Worm (Caenorhabditis elegans) whole organism, L2 larva: ENCODE measurements around the gene Y54G11A.2.

Source experiments
- C34F6.9 ChIP-seq: fragments of 150-350 bp; optimal IDR thresholded peaks from 2 replicates; lab custom pipeline; 2014; ENCODE audit warnings: missing biosample characterization, missing genetic modification characterization
- F13H6.1 ChIP-seq: sonication (generic microtip); optimal IDR thresholded peaks from 2 replicates; lab custom pipeline; 2016; ENCODE audit warnings: missing genetic modification characterization, missing compliant biosample characterization
- R02D3.7 ChIP-seq: fragments of 150-350 bp; optimal IDR thresholded peaks from 2 replicates; lab custom pipeline; 2014; ENCODE audit warnings: missing biosample characterization, missing genetic modification characterization
- Y55F3AM.14 ChIP-seq: fragments of 200-800 bp; sonication (Bioruptor generic); optimal IDR thresholded peaks from 2 replicates; lab custom pipeline; 2018; ENCODE audit warnings: mild to moderate bottlenecking, missing genetic modification characterization, missing compliant biosample characterization
- ZK546.5 ChIP-seq: sonication (generic microtip); optimal IDR thresholded peaks from 2 replicates; lab custom pipeline; 2017; ENCODE audit warnings: missing biosample characterization, missing genetic modification characterization
- alr-1 ChIP-seq: fragments of 150-350 bp; optimal IDR thresholded peaks from 2 replicates; lab custom pipeline; 2014; ENCODE audit warnings: missing biosample characterization, missing genetic modification characterization
- aly-2 ChIP-seq: fragments of 150-350 bp; optimal IDR thresholded peaks from 2 replicates; lab custom pipeline; 2014; ENCODE audit warnings: missing biosample characterization, missing genetic modification characterization
- ama-1 ChIP-seq: fragments of 150-350 bp; optimal IDR thresholded peaks from 2 replicates; lab custom pipeline; 2018; ENCODE audit warnings: inconsistent platforms
- blmp-1 ChIP-seq: sonication (generic microtip); optimal IDR thresholded peaks from 2 replicates; lab custom pipeline; 2017; ENCODE audit warnings: missing genetic modification characterization, mild to moderate bottlenecking, missing compliant biosample characterization, antibody characterized with exemption, moderate library complexity; ENCODE audit not compliant: insufficient read depth
- ceh-16 ChIP-seq: fragments of 150-350 bp; optimal IDR thresholded peaks from 2 replicates; lab custom pipeline; 2014; ENCODE audit warnings: missing biosample characterization, missing genetic modification characterization
- ceh-82 ChIP-seq: fragments of 150-350 bp; optimal IDR thresholded peaks from 2 replicates; lab custom pipeline; 2014; ENCODE audit warnings: missing biosample characterization, missing genetic modification characterization
- crh-2 ChIP-seq: sonication (generic microtip); optimal IDR thresholded peaks from 2 replicates; lab custom pipeline; 2017; ENCODE audit warnings: missing biosample characterization, missing genetic modification characterization
- dmd-4 ChIP-seq: sonication (generic microtip); optimal IDR thresholded peaks from 2 replicates; lab custom pipeline; 2017; ENCODE audit warnings: missing biosample characterization, missing genetic modification characterization
- egl-27 ChIP-seq: sonication (generic microtip); optimal IDR thresholded peaks from 3 replicates; lab custom pipeline; 2017; ENCODE audit warnings: missing biosample characterization, missing genetic modification reagents, missing genetic modification characterization
- elt-1 ChIP-seq: fragments of 150-350 bp; optimal IDR thresholded peaks from 2 replicates; lab custom pipeline; 2014; ENCODE audit warnings: missing biosample characterization, missing genetic modification characterization
- elt-3 ChIP-seq: sonication (generic microtip); optimal IDR thresholded peaks from 2 replicates; lab custom pipeline; 2017; ENCODE audit warnings: missing biosample characterization, missing genetic modification characterization
- fos-1 ChIP-seq: fragments of 150-350 bp; optimal IDR thresholded peaks from 2 replicates; lab custom pipeline; 2014; ENCODE audit warnings: missing biosample characterization, missing genetic modification characterization
- gmeb-1 ChIP-seq: fragments of 150-350 bp; optimal IDR thresholded peaks from 2 replicates; lab custom pipeline; 2014; ENCODE audit warnings: missing biosample characterization, missing genetic modification characterization
- lin-11 ChIP-seq: fragments of 150-350 bp; sonication (generic microtip); optimal IDR thresholded peaks from 2 replicates; lab custom pipeline; 2014; ENCODE audit warnings: missing biosample characterization, missing genetic modification characterization, inconsistent platforms, mixed read lengths
- lin-13 ChIP-seq: fragments of 150-350 bp; optimal IDR thresholded peaks from 2 replicates; lab custom pipeline; 2014; ENCODE audit warnings: missing biosample characterization, missing genetic modification reagents, missing genetic modification characterization
- lin-39 ChIP-seq: fragments of 150-350 bp; optimal IDR thresholded peaks from 2 replicates; lab custom pipeline; 2014; ENCODE audit warnings: missing biosample characterization, missing genetic modification reagents, missing genetic modification characterization
- lsy-2 ChIP-seq, 2 experiments: fragments of 150-350 bp in 1 of 2; sonication (generic microtip) in 1 of 2; optimal IDR thresholded peaks; 2 replicates each; lab custom pipeline; 2014 to 2017; ENCODE audit warnings: missing biosample characterization in 2 of 2, missing genetic modification characterization in 2 of 2
- mab-5 ChIP-seq: fragments of 150-350 bp; optimal IDR thresholded peaks from 2 replicates; lab custom pipeline; 2014; ENCODE audit warnings: missing biosample characterization, missing genetic modification characterization
- mbf-1 ChIP-seq: sonication (generic microtip); optimal IDR thresholded peaks from 2 replicates; lab custom pipeline; 2017; ENCODE audit warnings: missing biosample characterization, missing genetic modification characterization
- mdl-1 ChIP-seq, 2 experiments: fragments of 150-350 bp in 1 of 2; sonication (generic microtip) in 1 of 2; optimal IDR thresholded peaks; 2 replicates each; lab custom pipeline; 2017; ENCODE audit warnings: missing biosample characterization in 2 of 2, missing genetic modification characterization in 2 of 2
- nhr-10 ChIP-seq: sonication (generic microtip); optimal IDR thresholded peaks from 2 replicates; lab custom pipeline; 2017; ENCODE audit warnings: missing biosample characterization, missing genetic modification characterization
- nhr-11 ChIP-seq: fragments of 150-350 bp; optimal IDR thresholded peaks from 2 replicates; lab custom pipeline; 2014; ENCODE audit warnings: missing biosample characterization, missing genetic modification characterization
- nhr-12 ChIP-seq: fragments of 150-350 bp; optimal IDR thresholded peaks from 2 replicates; lab custom pipeline; 2014; ENCODE audit warnings: missing biosample characterization, missing genetic modification characterization
- nhr-129 ChIP-seq: fragments of 150-350 bp; optimal IDR thresholded peaks from 2 replicates; lab custom pipeline; 2014; ENCODE audit warnings: missing biosample characterization, missing genetic modification characterization
- nhr-21 ChIP-seq: fragments of 150-350 bp; optimal IDR thresholded peaks from 2 replicates; lab custom pipeline; 2014; ENCODE audit warnings: missing biosample characterization, missing genetic modification characterization
- nhr-23 ChIP-seq: fragments of 150-350 bp; optimal IDR thresholded peaks from 2 replicates; lab custom pipeline; 2014; ENCODE audit warnings: missing biosample characterization, missing genetic modification reagents, missing genetic modification characterization
- nhr-237 ChIP-seq: fragments of 150-350 bp; optimal IDR thresholded peaks from 2 replicates; lab custom pipeline; 2014; ENCODE audit warnings: missing biosample characterization, missing genetic modification characterization
- nhr-25 ChIP-seq: fragments of 150-350 bp; sonication (generic microtip); optimal IDR thresholded peaks from 3 replicates; lab custom pipeline; 2014; ENCODE audit warnings: missing biosample characterization, missing genetic modification characterization
- nhr-6 ChIP-seq: fragments of 150-350 bp; optimal IDR thresholded peaks from 2 replicates; lab custom pipeline; 2014; ENCODE audit warnings: missing biosample characterization, missing genetic modification characterization
- nhr-77 ChIP-seq: fragments of 150-350 bp; optimal IDR thresholded peaks from 2 replicates; lab custom pipeline; 2014; ENCODE audit warnings: missing biosample characterization, missing genetic modification characterization
- peb-1 ChIP-seq: fragments of 150-350 bp; optimal IDR thresholded peaks from 2 replicates; lab custom pipeline; 2014; ENCODE audit warnings: missing biosample characterization, missing genetic modification characterization
- sem-4 ChIP-seq: fragments of 150-350 bp; optimal IDR thresholded peaks from 2 replicates; lab custom pipeline; 2014; ENCODE audit warnings: missing biosample characterization, missing genetic modification reagents, missing genetic modification characterization
- skn-1 ChIP-seq: sonication (generic microtip); optimal IDR thresholded peaks from 2 replicates; lab custom pipeline; 2017; ENCODE audit warnings: missing biosample characterization, missing genetic modification characterization
- sma-3 ChIP-seq: sonication (generic microtip); optimal IDR thresholded peaks from 2 replicates; lab custom pipeline; 2016; ENCODE audit warnings: missing genetic modification reagents, missing genetic modification characterization, missing compliant biosample characterization
- sma-9 ChIP-seq, 2 experiments: fragments of 150-350 bp in 1 of 2; sonication (generic microtip) in 1 of 2; optimal IDR thresholded peaks; 2 replicates each; lab custom pipeline; 2014 to 2016; ENCODE audit warnings: missing genetic modification characterization in 2 of 2, mild to moderate bottlenecking in 1 of 2, missing biosample characterization in 1 of 2, missing compliant biosample characterization in 1 of 2, missing genetic modification reagents in 1 of 2, moderate library complexity in 1 of 2
- snpc-4 ChIP-seq: fragments of 150-350 bp; optimal IDR thresholded peaks from 2 replicates; lab custom pipeline; 2014; ENCODE audit warnings: missing biosample characterization, missing genetic modification characterization
- unc-39 ChIP-seq: fragments of 150-350 bp; optimal IDR thresholded peaks from 2 replicates; lab custom pipeline; 2014; ENCODE audit warnings: missing biosample characterization, missing genetic modification characterization
- unc-55 ChIP-seq: fragments of 150-350 bp; sonication (generic microtip); optimal IDR thresholded peaks from 3 replicates; lab custom pipeline; 2014; ENCODE audit warnings: missing biosample characterization, missing genetic modification reagents, missing genetic modification characterization
- unc-62 ChIP-seq: fragments of 150-350 bp; optimal IDR thresholded peaks from 2 replicates; lab custom pipeline; 2014; ENCODE audit warnings: missing biosample characterization, missing genetic modification reagents, missing genetic modification characterization
- zag-1 ChIP-seq: fragments of 150-350 bp; optimal IDR thresholded peaks from 2 replicates; lab custom pipeline; 2014; ENCODE audit warnings: missing biosample characterization, missing genetic modification characterization
- ztf-1 ChIP-seq: fragments of 200-800 bp; sonication (Bioruptor generic); conservative IDR thresholded peaks from 2 replicates; pipeline ENCODE4 v1.3.6; 2022; ENCODE audit warnings: missing genetic modification characterization, missing compliant biosample characterization
- ztf-11 ChIP-seq: sonication (generic microtip); optimal IDR thresholded peaks from 2 replicates; lab custom pipeline; 2017; ENCODE audit warnings: missing biosample characterization, missing genetic modification characterization
- ztf-4 ChIP-seq: fragments of 150-350 bp; optimal IDR thresholded peaks from 2 replicates; lab custom pipeline; 2014; ENCODE audit warnings: missing biosample characterization, missing genetic modification characterization

The Y54G11A.2 gene

DNA sequence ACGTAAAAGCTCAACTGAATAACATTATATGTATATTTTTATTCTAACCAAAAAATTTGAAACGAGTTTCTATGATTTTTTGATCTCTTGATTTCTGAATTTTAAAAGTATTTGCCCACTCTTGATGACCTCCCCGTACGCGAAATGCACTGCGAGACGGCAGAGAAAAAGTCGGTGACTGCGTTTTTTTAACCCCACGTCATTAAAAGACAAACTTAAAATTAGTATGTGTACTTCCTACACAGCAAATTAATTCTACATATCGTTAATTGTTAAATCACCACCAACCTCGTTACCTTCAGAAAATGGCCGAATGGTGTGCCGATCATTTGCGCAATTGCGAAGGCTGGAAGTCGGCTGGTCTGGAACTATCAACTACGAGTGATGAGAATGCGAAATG, 40.4 kb downstream of the Y54G11A.2 start, which contains the start of gene Y54G11A.4:
TSS of gene Y54G11A.4 (plus strand) at position 301 of the 400 bp plus-strand sequence.
- TF ChIP-seq nhr-10 (tag; lab: Kevin White, UChicago) = no peak
- TF ChIP-seq sma-9 (GFP tag; optimal IDR thresholded peaks at IDR 0.05; lab: Kevin White, UChicago) = peak; percentile 58
- TF ChIP-seq sma-9 (tag; optimal IDR thresholded peaks at IDR 0.05; lab: Kevin White, UChicago) = no peak
- TF ChIP-seq gmeb-1 (tag; lab: Kevin White, UChicago) = no peak
- TF ChIP-seq sma-3 = no peak
- no peak for TF ChIP-seq skn-1
- no peak for TF ChIP-seq lin-11

DNA sequence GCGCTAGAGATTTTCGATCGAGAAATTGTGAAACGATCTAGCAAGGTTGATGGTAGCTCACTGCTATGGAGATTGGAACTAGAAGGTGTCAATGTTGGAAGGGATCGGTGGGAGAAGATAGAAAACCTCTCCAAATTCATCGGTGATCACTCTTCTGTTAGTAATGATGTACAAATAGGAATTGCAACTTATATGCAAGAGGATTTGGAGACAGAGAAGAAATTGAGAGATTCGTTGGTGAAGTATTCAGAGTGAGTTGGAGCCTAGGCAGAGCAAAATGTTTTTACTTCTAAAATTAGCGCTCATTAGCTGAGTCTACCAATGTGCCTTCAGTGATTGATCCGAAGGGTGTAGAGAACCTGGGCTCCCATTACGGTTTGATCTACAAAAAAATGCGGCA, 42.2 kb downstream of the Y54G11A.2 start:
- TF ChIP-seq sma-3 = no peak
- no peak for TF ChIP-seq sem-4 (tag; lab: Kevin White, UChicago)
- TF ChIP-seq gmeb-1 (tag; lab: Kevin White, UChicago) = no peak
- TF ChIP-seq R02D3.7 (tag; lab: Kevin White, UChicago) = no peak
- TF ChIP-seq nhr-6 (tag; lab: Kevin White, UChicago) = no peak
- no peak for TF ChIP-seq sma-9 (GFP tag; optimal IDR thresholded peaks at IDR 0.05; lab: Kevin White, UChicago)
- no peak for TF ChIP-seq sma-9 (tag; optimal IDR thresholded peaks at IDR 0.05; lab: Kevin White, UChicago)
- no peak for TF ChIP-seq alr-1
- no peak for TF ChIP-seq blmp-1 (tag; lab: Kevin White, UChicago)

- TF ChIP-seq nhr-6 (tag; lab: Kevin White, UChicago) (no peak), C34F6.9 (tag; lab: Kevin White, UChicago) (peak; percentile 67), ztf-4 (tag; lab: Kevin White, UChicago) (no peak), zag-1 (no peak), nhr-237 (tag; lab: Kevin White, UChicago) (no peak), lin-13 (GFP tag; lab: Kevin White, UChicago) (peak; percentile 15), sma-3 (peak; percentile 66), F13H6.1 (peak; percentile 66), nhr-25 (tag; lab: Kevin White, UChicago) (peak; percentile 72), aly-2 (tag; lab: Kevin White, UChicago) (no peak), nhr-77 (tag; lab: Kevin White, UChicago) (no peak), lin-39 (tag; lab: Kevin White, UChicago) (no peak), crh-2 (tag; lab: Kevin White, UChicago) (peak; percentile 84), mbf-1 (tag; lab: Kevin White, UChicago) (no peak), nhr-129 (peak; percentile 73), nhr-21 (tag; lab: Kevin White, UChicago) (peak; percentile 53), snpc-4 (tag; lab: Kevin White, UChicago) (no peak), ama-1 (no peak), peb-1 (tag; lab: Kevin White, UChicago) (no peak), nhr-12 (tag; lab: Kevin White, UChicago) (no peak), nhr-11 (tag; lab: Kevin White, UChicago) (no peak), egl-27 (tag; lab: Kevin White, UChicago) (no peak), alr-1 (no peak), unc-62 (no peak), ceh-82 (no peak), lin-11 (no peak), ZK546.5 (no peak), mdl-1 (tag; optimal IDR thresholded peaks at IDR 0.05; lab: Kevin White, UChicago) (peak; percentile 89 to 95), skn-1 (no peak), elt-3 (tag; lab: Kevin White, UChicago) (no peak), ztf-11 (tag; lab: Kevin White, UChicago) (no peak), sem-4 (tag; lab: Kevin White, UChicago) (no peak), dmd-4 (tag; lab: Kevin White, UChicago) (no peak), Y55F3AM.14 (GFP tag; lab: Kevin White, UChicago) (no peak), unc-39 (no peak), ceh-16 (tag; lab: Kevin White, UChicago) (no peak), sma-9 (GFP tag; optimal IDR thresholded peaks at IDR 0.05; lab: Kevin White, UChicago) (peak; percentile 83), sma-9 (tag; optimal IDR thresholded peaks at IDR 0.05; lab: Kevin White, UChicago) (no peak), ztf-1 (no peak), gmeb-1 (tag; lab: Kevin White, UChicago) (peak; percentile 74), nhr-10 (tag; lab: Kevin White, UChicago) (no peak), lsy-2 (tag; optimal IDR thresholded peaks at IDR 0.05; lab: Kevin White, UChicago) (peak in 1 of 2 experiments; percentile 71), mab-5 (no peak), nhr-23 (tag; lab: Kevin White, UChicago) (no peak), blmp-1 (tag; lab: Kevin White, UChicago) (peak; percentile 90), unc-55 (GFP tag; lab: Kevin White, UChicago) (peak; percentile 26), R02D3.7 (tag; lab: Kevin White, UChicago) (no peak), elt-1 (tag; lab: Kevin White, UChicago) (no peak), fos-1 (tag; lab: Kevin White, UChicago) (peak; percentile 26)
Measured at ce11 chrII:14296320-14296719, 44.2 kb downstream of the Y54G11A.2 start.
